Worm (Caenorhabditis elegans) whole organism, L4/young adult: ENCODE data around the gene snr-4.

Source experiments
- W03F9.2 ChIP-seq: fragments of 150-350 bp; optimal IDR thresholded peaks from 2 replicates; lab custom pipeline; 2014; ENCODE audit warnings: missing biosample characterization, missing genetic modification characterization
- dao-5 ChIP-seq: sonication (generic microtip); optimal IDR thresholded peaks from 2 replicates; lab custom pipeline; 2016; ENCODE audit warnings: missing genotype, missing genetic modification characterization, moderate library complexity, missing compliant biosample characterization
- him-1 ChIP-seq: sonication (generic microtip); optimal IDR thresholded peaks from 2 replicates; lab custom pipeline; 2016; ENCODE audit warnings: missing genotype, missing genetic modification reagents, missing genetic modification characterization, missing compliant biosample characterization

snr-4 gene

ce11 chrV:11960084-11960830 is 19.3 kb downstream of the snr-4 start:
- TF ChIP-seq him-1 (tag; lab: Kevin White, UChicago) (no peak), W03F9.2 (tag; lab: Kevin White, UChicago) (no peak), dao-5 (no peak)

ce11 chrV:11958343-11959291 is 20.9 kb downstream of the snr-4 start, which contains the start of gene F58H1.5:
Gene F58H1.5 (plus strand): TSS chrV:11958393.
- TF ChIP-seq W03F9.2 (tag; lab: Kevin White, UChicago) (no peak), him-1 (tag; lab: Kevin White, UChicago) (no peak), dao-5 (no peak)

- TF ChIP-seq dao-5: no peak
- TF ChIP-seq W03F9.2 (tag; lab: Kevin White, UChicago): no peak
- no peak for TF ChIP-seq him-1 (tag; lab: Kevin White, UChicago)
Observed at ce11 chrV:11955617-11956016, 23.9 kb downstream of the snr-4 start.

- TF ChIP-seq dao-5 (no peak), him-1 (tag; lab: Kevin White, UChicago) (no peak), W03F9.2 (tag; lab: Kevin White, UChicago) (no peak)
Observed at ce11 chrV:11953621-11954020, 25.9 kb downstream of the snr-4 start.

- TF ChIP-seq W03F9.2 (tag; lab: Kevin White, UChicago) (no peak), dao-5 (no peak), him-1 (tag; lab: Kevin White, UChicago) (no peak)
Observed at ce11 chrV:11952854-11953447, 26.6 kb downstream of the snr-4 start.

ce11 chrV:11951227-11951626 is 28.3 kb downstream of the snr-4 start:
- TF ChIP-seq W03F9.2 (tag; lab: Kevin White, UChicago) (no peak), him-1 (tag; lab: Kevin White, UChicago) (no peak), dao-5 (no peak)

- TF ChIP-seq him-1 (tag; lab: Kevin White, UChicago) (no peak), dao-5 (no peak)
Observed at ce11 chrV:11949509-11950117, 29.9 kb downstream of the snr-4 start.

- no peak for TF ChIP-seq dao-5
- no peak for TF ChIP-seq W03F9.2 (tag; lab: Kevin White, UChicago)
- no peak for TF ChIP-seq him-1 (tag; lab: Kevin White, UChicago)
Observed at ce11 chrV:11948581-11948980, 30.9 kb downstream of the snr-4 start.

ce11 chrV:11947414-11947954 is 32.0 kb downstream of the snr-4 start:
- no peak for TF ChIP-seq W03F9.2 (tag; lab: Kevin White, UChicago)
- no peak for TF ChIP-seq dao-5
- no peak for TF ChIP-seq him-1 (tag; lab: Kevin White, UChicago)

ce11 chrV:11946818-11947217 is 32.7 kb downstream of the snr-4 start:
- no peak for TF ChIP-seq W03F9.2 (tag; lab: Kevin White, UChicago)
- TF ChIP-seq him-1 (tag; lab: Kevin White, UChicago): no peak
- TF ChIP-seq dao-5: no peak

- TF ChIP-seq him-1 (tag; lab: Kevin White, UChicago): no peak
- TF ChIP-seq dao-5: no peak
- no peak for TF ChIP-seq W03F9.2 (tag; lab: Kevin White, UChicago)
Observed at ce11 chrV:11945429-11945828, 34.1 kb downstream of the snr-4 start.

ce11 chrV:11943737-11944136 is 35.8 kb downstream of the snr-4 start:
- TF ChIP-seq dao-5 (no peak), W03F9.2 (tag; lab: Kevin White, UChicago) (no peak), him-1 (tag; lab: Kevin White, UChicago) (no peak)

- no peak for TF ChIP-seq W03F9.2 (tag; lab: Kevin White, UChicago)
- no peak for TF ChIP-seq him-1 (tag; lab: Kevin White, UChicago)
- TF ChIP-seq dao-5: no peak
Observed at ce11 chrV:11942325-11942724, 37.2 kb downstream of the snr-4 start, which contains the start of gene F58H1.6. Gene F58H1.6 (plus strand): TSS chrV:11942625.
